Worm (Caenorhabditis elegans) whole organism, dauer: ENCODE measurements around the gene F57G12.1.

Experiments used
- unc-62 ChIP-seq: sonication (generic microtip); optimal IDR thresholded peaks from 2 replicates; lab custom pipeline; 2017; ENCODE audit warnings: missing biosample characterization, missing genetic modification reagents, missing genetic modification characterization

F57G12.1 gene

DNA sequence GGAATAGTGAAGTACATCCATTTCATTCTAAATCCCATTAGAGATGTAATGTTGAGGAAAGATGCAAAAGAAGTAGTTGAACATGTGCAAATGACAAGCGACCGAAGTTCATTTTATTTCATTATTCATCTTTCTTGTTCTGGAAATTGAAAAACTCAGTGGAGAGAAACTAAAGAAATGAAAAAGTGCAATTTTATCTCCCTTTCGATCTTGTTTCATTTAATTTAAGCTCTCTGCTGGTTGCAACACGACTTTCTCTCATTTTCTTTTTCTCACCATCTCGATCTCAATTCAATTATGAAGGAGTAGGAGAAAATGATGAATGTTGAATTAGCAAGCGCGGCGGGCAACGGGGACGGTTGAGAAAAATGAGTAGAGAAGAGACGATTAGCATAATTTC, 12.9 kb upstream of the F57G12.1 start:
- TF ChIP-seq unc-62 (GFP tag; lab: Kevin White, UChicago), result no peak

DNA sequence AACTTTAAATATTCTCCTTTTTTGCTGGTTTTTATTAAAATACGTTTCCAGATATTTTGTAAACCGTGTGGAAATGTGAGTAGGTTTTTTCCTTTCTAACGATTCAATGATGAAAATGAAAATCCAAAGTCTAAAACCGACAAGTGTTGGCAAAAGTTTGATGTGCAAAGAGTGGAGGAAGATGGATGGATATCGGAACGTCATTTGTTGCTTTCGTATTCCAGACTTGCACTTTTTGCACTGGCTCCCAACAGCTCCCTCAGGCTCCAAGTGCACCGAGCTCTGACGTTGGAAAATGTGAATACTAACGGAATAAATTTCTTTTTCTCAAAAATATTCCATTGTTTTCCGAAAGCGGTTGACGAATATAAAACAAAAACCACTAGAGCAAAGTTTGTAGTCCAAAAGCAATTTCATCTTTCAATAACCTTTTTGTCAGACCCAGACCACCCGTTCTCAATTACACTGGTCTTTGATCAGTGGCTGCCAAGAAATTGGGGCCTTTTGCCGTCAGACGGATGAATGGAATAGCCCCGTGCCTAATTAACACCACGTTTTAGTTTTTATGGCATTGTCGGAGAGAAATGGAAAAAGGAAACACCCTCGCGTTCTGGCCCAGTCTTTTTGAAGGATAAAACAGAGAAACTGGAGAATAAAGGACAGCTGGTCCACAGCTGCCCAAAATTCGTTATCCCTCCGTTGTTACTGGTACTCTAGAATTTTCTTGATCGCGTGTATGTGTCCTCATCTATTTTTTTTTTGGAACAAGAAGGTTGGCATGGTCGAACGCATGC, 11.4 kb upstream of the F57G12.1 start:
- TF ChIP-seq unc-62 (GFP tag; lab: Kevin White, UChicago), result no peak

DNA sequence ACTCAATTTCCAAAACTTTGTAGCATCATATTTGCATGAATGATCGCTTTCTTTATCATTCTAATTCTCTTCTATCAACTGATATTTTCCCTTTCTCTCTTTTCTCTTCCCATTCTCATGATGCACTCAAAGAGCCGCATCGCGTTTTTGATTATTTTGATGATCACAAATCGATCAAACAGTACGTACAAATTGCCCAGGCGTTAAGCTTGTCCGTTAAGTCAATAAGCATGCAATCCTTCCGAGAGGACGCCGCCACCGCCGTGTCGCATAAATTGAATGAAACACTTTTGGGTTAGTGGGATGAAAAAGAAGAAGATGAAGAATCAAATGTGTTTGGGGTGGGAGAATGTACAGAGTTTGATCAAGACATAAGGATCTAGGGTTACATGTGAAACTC, 10.1 kb upstream of the F57G12.1 start:
- no peak for TF ChIP-seq unc-62 (GFP tag; lab: Kevin White, UChicago)

DNA sequence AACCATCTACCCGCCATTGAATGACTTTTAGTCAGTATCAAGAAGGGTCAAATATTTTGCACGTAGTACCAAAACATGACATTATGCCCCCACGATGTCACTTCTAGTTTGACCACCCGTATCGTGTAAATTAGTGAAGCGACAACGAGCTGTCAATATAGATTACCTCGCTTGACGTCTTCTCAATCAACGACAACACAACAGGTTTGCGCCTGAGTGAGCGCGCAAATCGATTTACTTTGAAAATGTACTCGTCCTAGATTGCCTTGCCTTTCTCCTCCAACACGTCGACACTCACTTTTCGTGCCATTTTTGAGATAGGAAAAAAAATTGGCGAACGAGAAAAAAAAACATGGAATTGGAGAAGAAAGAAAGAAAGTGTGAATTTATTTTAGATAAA, 9.2 kb upstream of the F57G12.1 start:
- no peak for TF ChIP-seq unc-62 (GFP tag; lab: Kevin White, UChicago)

DNA sequence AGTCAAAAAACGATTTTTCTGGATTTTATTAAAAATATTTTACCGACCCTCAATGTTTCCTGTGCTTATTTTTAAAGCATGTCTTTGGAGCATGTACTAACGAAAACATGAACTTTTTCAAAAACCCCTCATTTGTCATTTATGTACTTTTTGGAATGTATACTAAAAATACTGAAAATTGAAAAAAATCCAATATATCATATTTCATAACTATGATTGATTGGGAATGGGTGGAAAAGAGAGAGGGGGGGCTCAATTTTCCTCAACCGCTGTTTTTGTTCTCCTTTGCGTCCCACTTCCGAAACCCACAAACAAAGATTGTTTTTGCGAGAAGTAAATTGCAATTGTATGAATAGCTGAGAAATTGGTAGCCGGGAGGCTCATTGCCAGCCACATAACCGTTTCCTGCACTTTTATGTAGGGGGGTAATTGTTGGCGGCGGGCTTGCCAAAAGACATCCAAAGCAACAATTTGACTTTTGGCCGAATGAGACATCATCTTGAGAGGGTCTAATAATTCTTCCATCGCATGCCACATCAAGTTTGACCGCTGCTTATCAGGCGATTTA, 8.4 kb upstream of the F57G12.1 start:
- TF ChIP-seq unc-62 (GFP tag; lab: Kevin White, UChicago), result no peak

DNA sequence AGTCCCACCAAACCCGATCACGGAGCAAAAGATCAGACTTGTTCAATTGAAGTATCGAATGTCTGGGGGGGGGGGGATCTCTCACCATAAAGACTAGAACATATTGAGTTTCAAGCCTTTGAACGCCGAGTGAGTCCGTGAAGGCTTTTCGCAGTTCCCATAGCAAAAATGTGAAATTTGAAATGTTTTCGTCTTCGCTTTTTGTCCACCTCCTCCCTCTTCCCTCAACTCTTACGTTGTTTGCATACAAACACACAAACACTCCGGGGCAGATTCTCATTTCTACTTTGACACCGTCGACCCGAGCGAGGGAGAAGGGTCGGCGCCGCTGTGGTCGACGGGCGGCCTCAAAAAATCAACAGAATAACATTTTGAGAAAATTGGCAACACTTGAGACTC, 7.6 kb upstream of the F57G12.1 start:
- TF ChIP-seq unc-62 (GFP tag; lab: Kevin White, UChicago), result no peak

DNA sequence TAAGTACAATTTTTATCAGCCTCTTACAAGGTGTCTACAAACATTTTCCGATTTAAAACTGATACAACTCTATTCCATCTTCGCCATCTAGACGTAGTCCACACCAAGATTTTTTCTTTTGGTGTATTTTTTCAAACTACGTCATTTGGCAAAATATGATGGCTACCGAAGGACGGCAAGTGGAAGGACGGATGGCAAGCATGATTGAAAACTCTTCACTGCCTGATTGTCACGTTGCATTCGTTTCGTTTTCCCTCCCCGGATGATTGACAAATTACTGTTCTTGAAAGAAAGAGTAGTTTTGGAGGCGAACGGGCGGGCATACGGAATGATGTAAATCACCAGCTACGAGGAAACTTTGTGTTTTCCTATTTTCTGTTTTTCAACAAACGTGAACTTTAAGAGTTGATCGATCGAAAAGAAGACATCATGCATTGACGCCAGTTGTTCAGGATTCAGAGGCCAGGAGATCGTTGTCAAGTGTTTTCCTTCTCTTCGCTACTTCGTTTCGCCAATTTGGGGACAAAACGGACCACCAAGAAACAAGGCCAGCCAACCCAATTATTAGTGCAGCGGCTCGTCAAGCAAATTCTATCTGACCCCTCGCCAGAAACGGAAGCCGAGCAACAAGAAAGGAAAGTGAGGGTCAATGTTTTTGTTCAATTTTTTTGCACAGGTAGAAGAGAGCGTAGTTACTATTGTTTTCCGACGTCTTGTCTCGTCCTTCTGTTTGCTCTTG, 7.0 kb upstream of the F57G12.1 start:
- no peak for TF ChIP-seq unc-62 (GFP tag; lab: Kevin White, UChicago)

DNA sequence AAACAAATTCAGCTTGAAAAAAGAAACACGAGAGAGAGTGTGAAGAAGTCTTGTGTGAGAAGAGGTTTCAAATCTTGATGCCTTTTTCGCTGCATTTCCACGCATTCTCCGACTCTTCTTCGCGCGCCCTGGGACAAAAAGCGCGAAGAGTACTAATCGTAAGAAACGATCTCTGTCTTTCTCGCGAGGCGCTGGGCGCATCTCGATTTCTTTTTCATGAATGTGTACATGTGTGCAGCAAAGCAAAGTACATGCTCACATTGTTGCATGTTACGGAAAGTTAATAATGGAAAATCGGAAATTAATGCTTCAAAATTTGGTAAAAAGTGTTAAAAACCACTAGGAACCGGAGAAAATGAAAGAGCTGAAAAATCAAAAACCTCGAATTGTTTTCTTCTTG, 6.0 kb upstream of the F57G12.1 start:
- TF ChIP-seq unc-62 (GFP tag; lab: Kevin White, UChicago), result no peak

DNA sequence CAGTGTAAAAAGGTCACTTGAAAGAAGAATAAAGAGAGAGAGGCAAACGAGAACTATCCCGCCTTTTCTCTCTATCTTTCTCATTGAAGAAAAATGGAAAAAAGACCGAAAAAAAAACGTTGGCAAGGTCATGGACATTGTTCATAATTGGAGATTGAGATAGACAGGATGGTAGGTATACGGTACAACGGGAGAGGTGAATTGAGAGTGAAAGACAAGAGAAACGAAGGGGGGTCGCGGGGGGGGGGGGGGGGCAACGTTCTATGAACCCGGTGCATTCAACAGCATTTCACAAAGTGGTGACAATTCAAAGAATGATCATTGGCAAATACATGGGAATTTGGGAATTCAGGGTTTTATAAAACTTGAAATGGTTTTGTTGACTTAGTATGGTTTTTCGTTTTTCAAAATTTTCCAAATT, 5.4 kb upstream of the F57G12.1 start:
- no peak for TF ChIP-seq unc-62 (GFP tag; lab: Kevin White, UChicago)

DNA sequence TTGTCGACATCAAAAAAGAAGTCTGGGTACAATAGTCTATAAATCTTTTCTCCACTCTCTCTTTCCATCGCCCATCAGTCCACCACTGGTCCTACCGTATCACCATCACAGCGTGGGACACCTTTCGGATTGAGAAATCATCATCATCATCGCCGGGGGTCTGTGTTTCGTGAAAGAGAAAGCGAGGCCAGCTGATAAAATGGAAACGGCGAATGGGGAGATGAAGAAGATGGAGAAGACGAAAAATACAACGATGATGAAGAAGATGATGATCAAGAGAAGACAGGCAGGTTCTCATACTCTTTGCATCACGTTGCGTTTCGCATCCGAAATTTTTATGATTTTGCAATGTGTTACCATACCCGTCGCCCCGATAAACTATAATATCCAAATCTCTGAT, 4.9 kb upstream of the F57G12.1 start:
- TF ChIP-seq unc-62 (GFP tag; lab: Kevin White, UChicago), result no peak

DNA sequence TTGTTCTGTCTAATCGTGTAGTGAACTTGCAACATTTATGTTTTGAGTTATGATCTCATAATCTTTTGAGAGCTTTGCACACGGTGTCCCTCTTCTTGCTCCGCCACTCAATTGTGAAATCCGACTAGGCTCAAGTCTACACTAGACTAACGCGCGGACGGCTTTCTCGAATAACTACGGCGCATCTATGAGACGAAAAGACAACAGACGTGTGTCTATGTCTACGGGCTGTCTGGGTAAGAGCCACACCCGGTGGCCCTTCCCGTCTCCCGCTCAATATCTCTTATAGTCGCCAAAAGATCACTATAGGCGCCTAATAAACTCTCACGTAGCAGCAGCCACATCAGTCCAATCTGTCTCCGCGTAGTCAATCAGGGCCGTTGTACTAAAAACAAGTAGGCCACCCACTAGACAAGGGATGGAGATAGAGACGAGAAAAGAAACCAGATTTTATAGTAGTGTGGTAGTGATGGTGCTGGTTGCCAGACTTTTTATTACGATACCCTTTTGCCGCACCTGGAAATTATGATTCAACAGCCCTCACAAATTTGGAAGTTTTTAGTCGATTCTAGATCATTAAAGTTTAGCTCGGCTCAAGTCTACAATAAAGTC, 4.3 kb upstream of the F57G12.1 start:
- TF ChIP-seq unc-62 (GFP tag; lab: Kevin White, UChicago), result no peak

DNA sequence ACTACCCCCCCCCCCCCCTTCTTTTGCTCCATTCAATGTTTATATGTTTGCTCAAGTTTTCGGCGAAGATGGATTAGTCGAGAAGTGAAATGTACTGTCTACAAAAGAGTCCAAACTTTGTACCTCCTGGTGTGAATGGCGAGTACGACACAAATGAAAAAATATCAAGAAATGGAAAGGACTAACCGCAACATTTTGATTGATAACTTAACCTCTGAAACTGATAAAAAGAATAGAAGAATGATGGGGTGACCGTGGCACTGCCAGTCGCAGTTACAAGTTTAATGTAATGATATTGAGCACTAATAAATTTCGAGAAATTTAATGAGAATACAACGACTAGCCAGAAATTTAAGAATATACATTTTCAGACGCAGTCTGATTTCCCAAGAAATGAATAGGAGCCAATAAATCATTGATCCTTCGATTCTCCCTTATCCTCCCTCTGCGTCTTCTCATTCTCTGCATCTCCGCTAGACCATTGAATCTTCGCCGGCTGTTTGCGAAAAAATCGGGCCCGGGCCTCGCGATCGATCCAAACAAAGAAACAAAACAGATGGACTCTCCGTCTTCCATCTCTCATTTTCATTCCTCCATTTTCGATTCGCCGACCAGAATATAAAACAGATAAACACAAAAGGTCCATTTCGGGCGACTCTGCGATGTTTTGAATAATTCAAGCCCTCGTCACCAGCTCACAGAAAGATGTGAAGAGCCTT, 3.4 kb upstream of the F57G12.1 start:
- TF ChIP-seq unc-62 (GFP tag; lab: Kevin White, UChicago), result no peak

DNA sequence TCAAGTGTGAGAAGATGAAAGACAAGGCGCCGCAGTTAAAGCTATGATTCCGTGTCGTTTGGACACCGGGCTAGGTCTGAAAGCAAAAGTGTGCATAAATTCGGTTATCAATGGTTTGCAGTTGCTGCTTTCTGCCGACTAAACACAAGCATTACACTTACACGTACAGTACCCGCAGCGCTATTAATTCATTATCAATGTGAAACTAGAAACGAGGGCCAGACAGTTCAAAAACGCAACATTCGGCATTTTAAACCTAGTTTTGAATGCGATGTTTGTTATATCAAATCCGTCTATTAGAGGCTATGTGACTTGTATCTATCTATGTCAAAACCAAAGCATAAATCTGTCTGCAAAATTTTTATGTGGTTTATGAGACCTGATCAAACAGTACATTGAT, 2.5 kb upstream of the F57G12.1 start:
- TF ChIP-seq unc-62 (GFP tag; lab: Kevin White, UChicago), result no peak

DNA sequence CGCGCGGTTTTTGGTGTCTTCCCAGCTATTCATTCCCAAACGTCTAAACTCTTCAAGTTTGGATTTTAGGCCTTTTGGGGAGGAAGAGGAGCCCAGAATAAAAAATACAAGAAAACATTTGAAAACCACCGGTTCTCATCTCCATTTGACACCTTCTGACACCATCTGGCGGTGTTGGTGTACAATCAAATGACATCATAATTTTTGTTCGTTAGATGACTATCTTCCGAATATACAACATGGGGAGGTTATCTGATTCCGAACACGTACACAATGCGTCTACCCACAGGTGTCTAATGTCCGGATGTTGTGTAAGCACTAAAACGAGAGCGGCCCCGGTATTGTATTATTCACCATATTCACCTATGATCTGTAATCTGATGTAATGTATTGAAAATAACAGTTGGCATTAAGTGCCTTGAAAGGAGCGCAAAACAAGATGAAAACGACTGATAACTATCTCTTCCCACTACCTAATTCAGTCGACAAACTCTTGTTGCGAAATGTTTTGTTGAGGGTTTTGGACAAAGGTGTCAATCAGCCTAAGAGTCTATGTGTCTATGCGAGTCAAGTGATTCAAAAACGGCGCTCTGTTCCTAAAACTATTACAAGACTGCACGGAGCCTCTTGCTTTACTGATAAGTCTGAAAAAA, 1.1 kb upstream of the F57G12.1 start:
- TF ChIP-seq unc-62 (GFP tag; lab: Kevin White, UChicago), result no peak

DNA sequence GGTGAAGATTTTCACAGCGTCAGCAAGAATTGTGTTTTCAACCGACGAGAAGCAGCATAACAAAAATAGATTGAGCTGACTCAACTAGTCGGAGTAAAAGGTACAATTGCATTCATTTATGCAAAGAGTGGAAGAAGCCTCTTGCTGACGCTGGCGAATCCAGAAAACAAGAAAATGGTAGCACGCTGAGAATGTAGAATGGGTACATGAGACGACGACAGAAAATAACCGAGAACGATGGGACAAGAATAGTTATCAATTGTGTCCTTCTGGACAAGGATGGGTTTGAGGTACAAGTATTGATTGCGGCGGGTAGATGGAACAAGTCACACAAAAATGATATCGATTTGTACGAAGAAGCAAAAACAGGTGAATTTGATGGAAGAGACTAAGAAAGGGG, 2.1 kb downstream of the F57G12.1 start:
- TF ChIP-seq unc-62 (GFP tag; lab: Kevin White, UChicago), result no peak
